Worm (Caenorhabditis elegans): Measurements from ENCODE around the gene bud-13.

Gene bud-13

DNA sequence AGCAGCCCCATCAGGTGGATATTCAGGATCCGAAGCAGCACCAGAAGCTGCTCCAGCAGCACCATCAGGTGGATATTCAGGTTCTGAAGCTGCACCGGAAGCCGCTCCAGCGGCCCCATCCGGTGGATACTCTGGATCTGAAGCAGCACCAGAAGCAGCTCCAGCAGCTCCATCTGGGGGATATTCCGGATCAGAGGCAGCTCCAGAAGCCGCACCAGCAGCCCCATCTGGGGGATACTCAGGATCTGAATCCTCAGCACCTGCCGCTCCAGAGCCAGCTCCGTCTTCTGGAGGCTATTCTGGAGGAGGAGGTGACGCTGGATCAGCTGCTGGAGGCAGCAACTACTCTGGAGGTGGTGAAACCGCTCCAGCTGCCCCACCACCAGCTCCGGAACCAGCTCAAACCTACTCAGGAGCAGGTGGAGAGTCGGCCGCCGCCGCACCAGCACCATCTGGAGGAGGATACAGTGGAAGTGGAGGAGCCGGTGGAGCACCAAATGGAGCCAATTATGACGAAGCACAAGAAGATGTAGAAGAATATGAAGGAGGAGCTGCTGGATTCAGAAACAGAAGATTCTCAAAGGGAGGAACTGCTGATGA lies 2.7 kb downstream of the bud-13 start:
- TF ChIP-seq pha-4 (GFP tag; IDR thresholded peaks at IDR 0.05) (peak; percentile 69; the same call in 1 of the 2 replicates), pha-4 (tag; optimal IDR thresholded peaks at IDR 0.05) (no peak), hlh-11 (tag; optimal IDR thresholded peaks at IDR 0.05) (no peak), lir-3 (tag; optimal IDR thresholded peaks at IDR 0.05) (no peak), mxl-3 (GFP tag; optimal IDR thresholded peaks at IDR 0.05) (no peak), dmd-8 (GFP tag; IDR thresholded peaks at IDR 0.05) (no peak), set-16 (GFP tag; IDR thresholded peaks at IDR 0.05) (peak; percentile 96), madf-5 (GFP tag; IDR thresholded peaks at IDR 0.05) (no peak), unc-62 (GFP tag; optimal IDR thresholded peaks at IDR 0.05 in 1 of 2) (peak in 1 of 2 experiments; percentile 15), unc-62 (tag; optimal IDR thresholded peaks at IDR 0.05) (no peak)

DNA sequence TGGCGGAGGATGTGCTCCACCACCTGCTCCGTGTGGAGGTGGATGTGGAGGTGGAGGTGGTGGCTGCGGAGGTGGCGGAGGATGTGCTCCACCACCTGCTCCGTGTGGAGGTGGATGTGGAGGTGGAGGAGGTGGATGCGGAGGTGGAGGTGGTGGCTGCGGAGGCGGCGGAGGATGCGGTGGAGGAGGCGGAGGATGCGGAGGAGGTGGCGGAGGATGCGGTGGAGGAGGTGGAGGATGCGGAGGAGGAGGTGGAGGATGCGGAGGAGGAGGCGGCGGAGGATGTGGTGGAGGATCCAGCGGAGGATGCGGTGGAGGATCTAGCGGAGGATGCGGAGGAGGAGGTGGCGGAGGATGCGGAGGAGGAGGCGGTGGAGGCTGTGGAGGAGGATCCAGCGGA lies 5.1 kb downstream of the bud-13 start:
- TF ChIP-seq pha-4 (GFP tag; IDR thresholded peaks at IDR 0.05) = peak; percentile 98; the same call in 1 of the 2 replicates
- no peak for TF ChIP-seq pha-4 (tag; optimal IDR thresholded peaks at IDR 0.05)
- TF ChIP-seq lin-29 (GFP tag; IDR thresholded peaks at IDR 0.05) = no peak
- no peak for TF ChIP-seq lim-7 (GFP tag; IDR thresholded peaks at IDR 0.05)
- TF ChIP-seq nhr-42 (GFP tag; IDR thresholded peaks at IDR 0.05) = no peak
- no peak for TF ChIP-seq dmd-8 (GFP tag; IDR thresholded peaks at IDR 0.05)
- 0 out of 2 replicates have a peak, but pooled peaks have one; percentile 16 for TF ChIP-seq egl-43 (GFP tag; IDR thresholded peaks at IDR 0.05)
- TF ChIP-seq mdl-1 (tag; optimal IDR thresholded peaks at IDR 0.05) = no peak
- no peak for TF ChIP-seq pqm-1 (tag; optimal IDR thresholded peaks at IDR 0.05)
- TF ChIP-seq set-16 (GFP tag; IDR thresholded peaks at IDR 0.05) = peak; percentile 99
- no peak for TF ChIP-seq nhr-6 (tag; optimal IDR thresholded peaks at IDR 0.05)
- no peak for TF ChIP-seq Y48G9A.11 (GFP tag; IDR thresholded peaks at IDR 0.05)
- TF ChIP-seq ceh-82 (tag; optimal IDR thresholded peaks at IDR 0.05) = no peak
- no peak for TF ChIP-seq cey-2 (tag; optimal IDR thresholded peaks at IDR 0.05; ENCODE audit: borderline replicate concordance, insufficient read depth)
- TF ChIP-seq gei-8 (GFP tag; optimal IDR thresholded peaks at IDR 0.05) = no peak
- no peak for TF ChIP-seq mep-1 (tag; optimal IDR thresholded peaks at IDR 0.05)
- TF ChIP-seq ceh-32 (tag; optimal IDR thresholded peaks at IDR 0.05; ENCODE audit: poor library complexity) = no peak
- TF ChIP-seq hif-1 (tag; optimal IDR thresholded peaks at IDR 0.05) = no peak
- no peak for TF ChIP-seq Y105C5A.15 (GFP tag; IDR thresholded peaks at IDR 0.05)
- TF ChIP-seq ztf-11 (tag; optimal IDR thresholded peaks at IDR 0.05) = no peak
- TF ChIP-seq tag-97 (GFP tag; IDR thresholded peaks at IDR 0.05) = no peak

DNA sequence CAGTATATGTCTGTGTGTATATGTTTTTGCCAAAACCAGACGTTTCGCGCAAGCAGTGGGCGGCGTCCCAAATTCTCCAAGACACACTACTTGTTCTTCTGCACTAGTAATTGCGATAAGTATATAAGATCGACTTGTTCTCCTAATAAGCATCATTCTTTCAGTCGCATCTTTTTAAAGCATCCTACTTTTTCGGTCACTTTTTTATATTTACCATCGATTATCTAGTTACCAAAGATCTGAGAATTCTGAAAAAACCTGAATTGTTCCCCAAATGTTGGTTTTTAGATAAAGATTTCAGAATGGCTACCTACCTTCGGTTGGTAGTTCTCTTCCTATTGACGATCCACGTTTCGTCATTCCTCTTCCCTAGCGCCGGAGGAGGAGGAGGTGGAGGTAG lies 5.5 kb downstream of the bud-13 start, which contains the start of gene grl-25:
Gene grl-25 (plus strand): TSS at position 301 of the 400 bp plus-strand sequence.
- TF ChIP-seq aha-1 (tag) = no peak
- TF ChIP-seq dmd-9 (GFP tag; IDR thresholded peaks at IDR 0.05) = no peak
- no peak for TF ChIP-seq nhr-25 (tag; optimal IDR thresholded peaks at IDR 0.05; ENCODE audit: borderline replicate concordance, insufficient read depth)
- no peak for TF ChIP-seq lin-29 (GFP tag; IDR thresholded peaks at IDR 0.05)
- no peak for TF ChIP-seq attf-4 (tag; optimal IDR thresholded peaks at IDR 0.05)
- no peak for TF ChIP-seq F44E2.7 (GFP tag; IDR thresholded peaks at IDR 0.05)
- no peak for TF ChIP-seq ctbp-1 (GFP tag; IDR thresholded peaks at IDR 0.05)
- no peak for TF ChIP-seq hif-1 (tag; optimal IDR thresholded peaks at IDR 0.05)
- no peak for TF ChIP-seq lir-3 (tag; optimal IDR thresholded peaks at IDR 0.05)
- TF ChIP-seq skn-1 (tag; optimal IDR thresholded peaks at IDR 0.05) = no peak
- no peak for TF ChIP-seq fkh-10 (GFP tag; optimal IDR thresholded peaks at IDR 0.05)
- TF ChIP-seq Y48G9A.11 (GFP tag; IDR thresholded peaks at IDR 0.05) = no peak

DNA sequence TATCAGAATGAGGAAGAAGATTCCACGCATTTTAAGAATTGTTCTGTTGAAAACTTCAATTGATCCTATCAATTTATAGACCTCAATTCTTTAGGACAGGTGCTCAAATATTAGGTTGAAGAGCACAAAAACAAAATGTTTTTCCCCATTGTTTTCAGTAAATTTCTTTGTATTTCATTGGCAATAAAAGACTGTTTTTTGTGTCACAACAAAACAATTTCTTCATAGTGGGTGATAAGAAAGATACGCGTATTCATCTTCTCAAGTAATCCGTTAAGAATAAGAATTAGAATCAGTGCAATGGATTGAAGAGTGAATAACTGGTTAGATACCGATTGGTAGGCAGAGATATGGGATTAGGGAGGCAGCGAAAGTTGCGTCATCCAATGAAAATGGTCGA lies 6.9 kb downstream of the bud-13 start, which contains the start of gene ZK643.6:
Gene ZK643.6 (minus strand): TSS at position 101 of the 400 bp plus-strand sequence.
- TF ChIP-seq ceh-44 (GFP tag; IDR thresholded peaks at IDR 0.05) (no peak), lir-3 (tag; optimal IDR thresholded peaks at IDR 0.05) (no peak), unc-130 (GFP tag; optimal IDR thresholded peaks at IDR 0.05) (no peak), spr-1 (tag; optimal IDR thresholded peaks at IDR 0.05) (no peak), ztf-7 (tag; optimal IDR thresholded peaks at IDR 0.05) (no peak), egl-43 (GFP tag; IDR thresholded peaks at IDR 0.05) (no peak), ama-1 (optimal IDR thresholded peaks at IDR 0.05) (no peak), egl-27 (tag; optimal IDR thresholded peaks at IDR 0.05) (no peak)

Data from whole organism, L4 larva.